Fruit fly (Drosophila melanogaster): ENCODE data around the gene CG5793.
A peak's percentile ranks its signal among the peaks of the same experiment; 100 is the strongest.

CG5793 gene

DNA sequence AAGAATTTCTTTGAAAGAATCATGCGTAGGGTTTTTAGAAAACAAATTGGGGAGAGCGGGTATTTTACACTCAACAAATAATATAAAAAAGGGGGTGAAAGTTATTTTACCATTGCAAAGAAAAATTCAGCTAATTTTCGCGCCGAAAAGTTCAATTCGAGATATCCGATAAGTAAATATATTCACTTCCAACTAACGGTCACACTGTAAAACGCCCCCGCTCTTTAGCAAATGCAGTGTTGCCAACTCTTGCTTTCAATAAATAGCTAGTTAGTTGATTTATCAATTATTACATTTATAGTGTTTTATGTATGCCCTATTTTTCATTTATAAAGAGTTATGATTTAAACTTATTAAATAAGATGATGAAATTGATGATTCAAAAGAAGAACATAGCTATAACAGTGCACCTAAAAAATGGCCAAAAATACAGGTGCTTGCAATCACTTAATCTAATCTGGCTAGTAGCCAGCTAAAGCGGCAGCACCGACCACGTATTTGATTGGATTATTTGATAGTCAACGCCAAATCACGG is 10.9 kb downstream of the CG5793 start, which contains the start of gene meigo:
Gene meigo, plus strand, starts transcription at position 51 of the 535 bp plus-strand sequence.
- peak; percentile 77 for TF ChIP-seq CG7101 (tag; optimal IDR thresholded peaks at IDR 0.05)
- peak; percentile 53 for TF ChIP-seq cic (GFP tag; optimal IDR thresholded peaks at IDR 0.05)
- no peak for TF ChIP-seq toe (GFP tag; optimal IDR thresholded peaks at IDR 0.05)
- TF ChIP-seq CG12768 (GFP tag; optimal IDR thresholded peaks at IDR 0.05) = peak; percentile 40
- TF ChIP-seq Clk (GFP tag; optimal IDR thresholded peaks at IDR 0.05) = peak; percentile 30
- no peak for TF ChIP-seq cnc (optimal IDR thresholded peaks at IDR 0.05)
- TF ChIP-seq Crg-1 (GFP tag; optimal IDR thresholded peaks at IDR 0.05) = peak; percentile 20
- TF ChIP-seq CG11617 (GFP tag; optimal IDR thresholded peaks at IDR 0.05) = peak; percentile 73
- peak; percentile 70 for TF ChIP-seq Mnt (GFP tag; optimal IDR thresholded peaks at IDR 0.05)
- peak; percentile 40 for TF ChIP-seq ovo (GFP tag; optimal IDR thresholded peaks at IDR 0.05)
- TF ChIP-seq CG1620 (GFP tag; optimal IDR thresholded peaks at IDR 0.05) = peak; percentile 74
- TF ChIP-seq CG5204 (GFP tag; optimal IDR thresholded peaks at IDR 0.05) = no peak
- peak; percentile 61 for TF ChIP-seq pad (GFP tag; optimal IDR thresholded peaks at IDR 0.05)
- TF ChIP-seq CG33017 (tag; optimal IDR thresholded peaks at IDR 0.05) = peak; percentile 78
- TF ChIP-seq CG14711 (tag; optimal IDR thresholded peaks at IDR 0.05) = peak; percentile 94
- TF ChIP-seq kay (GFP tag; ENCODE audit: borderline replicate concordance) = no peak
- peak; percentile 42 for TF ChIP-seq tj (GFP tag; optimal IDR thresholded peaks at IDR 0.05)
- TF ChIP-seq Hr96 (GFP tag; optimal IDR thresholded peaks at IDR 0.05) = no peak
- TF ChIP-seq CG7045 (GFP tag; optimal IDR thresholded peaks at IDR 0.05) = peak; percentile 52
- peak; percentile 86 for TF ChIP-seq bab1 (GFP tag; optimal IDR thresholded peaks at IDR 0.05)

dm6 chr3R:21140458-21140857 is 13.1 kb downstream of the CG5793 start, which contains the start of gene SNF4Agamma:
Gene SNF4Agamma, plus strand, starts transcription at chr3R:21140739.
- peak; percentile 36 for TF ChIP-seq CG33017 (tag; optimal IDR thresholded peaks at IDR 0.05)
- TF ChIP-seq CG12768 (GFP tag; optimal IDR thresholded peaks at IDR 0.05) = no peak
- no peak for TF ChIP-seq cic (GFP tag; optimal IDR thresholded peaks at IDR 0.05)
- no peak for TF ChIP-seq cnc (optimal IDR thresholded peaks at IDR 0.05)
- TF ChIP-seq CG5204 (GFP tag; optimal IDR thresholded peaks at IDR 0.05) = no peak
- TF ChIP-seq Crg-1 (GFP tag; optimal IDR thresholded peaks at IDR 0.05) = no peak
- peak; percentile 15 for TF ChIP-seq CG7101 (tag; optimal IDR thresholded peaks at IDR 0.05)
- TF ChIP-seq CG1620 (GFP tag; optimal IDR thresholded peaks at IDR 0.05) = peak; percentile 21
- TF ChIP-seq ovo (GFP tag; optimal IDR thresholded peaks at IDR 0.05) = peak; percentile 13
- peak; percentile 20 for TF ChIP-seq CG11617 (GFP tag; optimal IDR thresholded peaks at IDR 0.05)
- no peak for TF ChIP-seq tj (GFP tag; optimal IDR thresholded peaks at IDR 0.05)
- no peak for TF ChIP-seq CG7045 (GFP tag; optimal IDR thresholded peaks at IDR 0.05)
- no peak for TF ChIP-seq Hr96 (GFP tag; optimal IDR thresholded peaks at IDR 0.05)
- no peak for TF ChIP-seq Clk (GFP tag; optimal IDR thresholded peaks at IDR 0.05)
- no peak for TF ChIP-seq pad (GFP tag; optimal IDR thresholded peaks at IDR 0.05)
- TF ChIP-seq CG14711 (tag; optimal IDR thresholded peaks at IDR 0.05) = peak; percentile 98
- TF ChIP-seq kay (GFP tag; ENCODE audit: borderline replicate concordance) = no peak
- no peak for TF ChIP-seq toe (GFP tag; optimal IDR thresholded peaks at IDR 0.05)
- peak; percentile 47 for TF ChIP-seq Mnt (GFP tag; optimal IDR thresholded peaks at IDR 0.05)
- peak; percentile 43 for TF ChIP-seq bab1 (GFP tag; optimal IDR thresholded peaks at IDR 0.05)

DNA sequence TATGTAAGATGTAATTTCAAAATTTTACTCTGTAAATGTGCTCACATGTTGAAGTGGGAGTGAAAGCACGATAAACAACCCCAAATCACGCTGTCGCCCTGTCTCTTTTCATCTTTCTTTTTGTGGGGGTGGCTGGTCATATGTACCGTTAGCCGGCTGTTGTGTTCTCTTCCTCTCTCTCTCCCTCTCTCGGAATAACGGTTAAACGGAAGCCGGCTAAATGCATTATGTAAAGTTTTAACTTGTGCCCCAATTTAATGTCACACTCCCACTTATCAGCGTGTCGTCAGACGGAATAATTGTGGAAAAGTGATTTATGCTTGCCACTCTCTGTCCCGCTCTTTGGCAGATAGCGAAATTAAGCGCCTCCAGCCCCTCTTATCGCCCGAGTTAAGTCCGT is 14.0 kb downstream of the CG5793 start:
- TF ChIP-seq cnc (optimal IDR thresholded peaks at IDR 0.05) (no peak), pad (GFP tag; optimal IDR thresholded peaks at IDR 0.05) (no peak), ovo (GFP tag; optimal IDR thresholded peaks at IDR 0.05) (peak; percentile 66)

dm6 chr3R:21150090-21150489 is 22.7 kb downstream of the CG5793 start:
- TF ChIP-seq Clk (GFP tag; optimal IDR thresholded peaks at IDR 0.05) = no peak
- TF ChIP-seq CG12768 (GFP tag; optimal IDR thresholded peaks at IDR 0.05) = peak; percentile 1
- TF ChIP-seq cic (GFP tag; optimal IDR thresholded peaks at IDR 0.05) = peak; percentile 51
- TF ChIP-seq Mnt (GFP tag; optimal IDR thresholded peaks at IDR 0.05) = peak; percentile 21

DNA sequence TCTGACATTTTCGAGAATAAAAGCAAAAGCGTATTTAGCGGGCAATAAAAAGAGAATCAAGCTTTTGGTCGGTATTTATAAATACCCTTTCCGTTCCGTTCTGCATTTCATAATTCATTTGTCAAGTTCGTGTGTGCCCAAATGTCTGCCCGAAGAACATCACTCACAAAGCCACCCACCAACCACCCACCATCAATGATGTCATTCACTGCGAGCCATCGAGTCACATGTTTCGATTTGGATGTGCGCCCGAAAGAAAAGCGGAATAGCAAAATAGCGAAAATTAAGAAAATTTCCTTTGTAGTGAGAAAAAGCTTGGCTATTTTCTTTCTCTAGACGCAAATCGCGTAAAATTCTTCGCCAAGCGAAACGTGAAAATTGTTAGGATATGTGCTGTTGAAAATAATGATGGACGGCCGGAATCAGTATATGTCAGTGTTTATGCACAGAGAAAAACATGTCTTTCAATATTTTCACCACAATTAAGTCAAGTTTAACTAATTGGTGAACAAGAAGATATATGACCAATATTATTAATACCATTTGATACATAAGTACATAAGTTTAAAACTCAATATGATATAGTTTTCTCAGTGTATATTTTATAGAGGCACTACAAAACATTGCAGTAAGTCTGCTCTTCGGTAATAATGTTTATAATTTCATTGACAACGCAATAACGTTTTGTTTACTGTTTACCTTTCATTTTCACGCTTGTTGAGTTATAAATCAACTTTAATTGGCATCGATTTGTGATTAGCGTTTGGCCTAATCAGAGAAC is 23.9 kb downstream of the CG5793 start:
- peak; percentile 24 for TF ChIP-seq Mnt (GFP tag; optimal IDR thresholded peaks at IDR 0.05)
- peak; percentile 27 for TF ChIP-seq tj (GFP tag; optimal IDR thresholded peaks at IDR 0.05)
- no peak for TF ChIP-seq cic (GFP tag; optimal IDR thresholded peaks at IDR 0.05)
- peak; percentile 21 for TF ChIP-seq CG12768 (GFP tag; optimal IDR thresholded peaks at IDR 0.05)
- TF ChIP-seq cnc (optimal IDR thresholded peaks at IDR 0.05) = no peak
- TF ChIP-seq CG1620 (GFP tag; optimal IDR thresholded peaks at IDR 0.05) = peak; percentile 3
- peak; percentile 55 for TF ChIP-seq CG5204 (GFP tag; optimal IDR thresholded peaks at IDR 0.05)
- TF ChIP-seq CG7101 (tag; optimal IDR thresholded peaks at IDR 0.05) = peak; percentile 65
- no peak for TF ChIP-seq kay (GFP tag; ENCODE audit: borderline replicate concordance)
- peak; percentile 66 for TF ChIP-seq CG11617 (GFP tag; optimal IDR thresholded peaks at IDR 0.05)
- peak; percentile 55 for TF ChIP-seq CG33017 (tag; optimal IDR thresholded peaks at IDR 0.05)
- TF ChIP-seq CG7045 (GFP tag; optimal IDR thresholded peaks at IDR 0.05) = peak; percentile 9

- no peak for TF ChIP-seq CG5204 (GFP tag; optimal IDR thresholded peaks at IDR 0.05)
- TF ChIP-seq CG33017 (tag; optimal IDR thresholded peaks at IDR 0.05) = peak; percentile 61
- TF ChIP-seq CG7101 (tag; optimal IDR thresholded peaks at IDR 0.05) = peak; percentile 23
- peak; percentile 48 for TF ChIP-seq CG7045 (GFP tag; optimal IDR thresholded peaks at IDR 0.05)
- TF ChIP-seq bab1 (GFP tag; optimal IDR thresholded peaks at IDR 0.05) = peak; percentile 38
- TF ChIP-seq CG12768 (GFP tag; optimal IDR thresholded peaks at IDR 0.05) = peak; percentile 51
- TF ChIP-seq CG14711 (tag; optimal IDR thresholded peaks at IDR 0.05) = no peak
- peak; percentile 65 for TF ChIP-seq CG11617 (GFP tag; optimal IDR thresholded peaks at IDR 0.05)
- TF ChIP-seq ovo (GFP tag; optimal IDR thresholded peaks at IDR 0.05) = no peak
- peak; percentile 35 for TF ChIP-seq kay (GFP tag; ENCODE audit: borderline replicate concordance)
- TF ChIP-seq tj (GFP tag; optimal IDR thresholded peaks at IDR 0.05) = peak; percentile 52
These were observed 25.5 kb downstream of the CG5793 start for dm6 chr3R:21152856-21153278.

All from whole organism, adult.